Worm (Caenorhabditis elegans) whole organism, L3 larva: ENCODE results near the gene T07D3.9.
"Not testable (repeated sequence)": the region's sequence is repeated elsewhere in the genome, so short reads cannot be mapped to it uniquely, and the experiment has no call there.

Source experiments
- ceh-16 ChIP-seq: sonication (generic microtip); optimal IDR thresholded peaks from 2 replicates; lab custom pipeline; 2017; ENCODE audit warnings: missing biosample characterization, missing genetic modification characterization
- lin-15B ChIP-seq: fragments of 150-350 bp; optimal IDR thresholded peaks from 2 replicates; lab custom pipeline; 2014; ENCODE audit warnings: missing biosample characterization, missing genetic modification characterization
- nfya-1 ChIP-seq: sonication (generic microtip); optimal IDR thresholded peaks from 2 replicates; lab custom pipeline; 2017; ENCODE audit warnings: missing genetic modification characterization, mild to moderate bottlenecking, missing compliant biosample characterization, antibody characterized with exemption, moderate library complexity; ENCODE audit not compliant: insufficient read depth

ce11 chrII:850567-850966, 50.1 kb downstream of the T07D3.9 start, which contains the start of gene F28A10.5:
- not testable (repeated sequence) for TF ChIP-seq lin-15B, ceh-16, nfya-1 (tag; lab: Kevin White, UChicago)
